Fruit fly (Drosophila melanogaster): ENCODE measurements around the gene Or98b.

Gene Or98b

DNA sequence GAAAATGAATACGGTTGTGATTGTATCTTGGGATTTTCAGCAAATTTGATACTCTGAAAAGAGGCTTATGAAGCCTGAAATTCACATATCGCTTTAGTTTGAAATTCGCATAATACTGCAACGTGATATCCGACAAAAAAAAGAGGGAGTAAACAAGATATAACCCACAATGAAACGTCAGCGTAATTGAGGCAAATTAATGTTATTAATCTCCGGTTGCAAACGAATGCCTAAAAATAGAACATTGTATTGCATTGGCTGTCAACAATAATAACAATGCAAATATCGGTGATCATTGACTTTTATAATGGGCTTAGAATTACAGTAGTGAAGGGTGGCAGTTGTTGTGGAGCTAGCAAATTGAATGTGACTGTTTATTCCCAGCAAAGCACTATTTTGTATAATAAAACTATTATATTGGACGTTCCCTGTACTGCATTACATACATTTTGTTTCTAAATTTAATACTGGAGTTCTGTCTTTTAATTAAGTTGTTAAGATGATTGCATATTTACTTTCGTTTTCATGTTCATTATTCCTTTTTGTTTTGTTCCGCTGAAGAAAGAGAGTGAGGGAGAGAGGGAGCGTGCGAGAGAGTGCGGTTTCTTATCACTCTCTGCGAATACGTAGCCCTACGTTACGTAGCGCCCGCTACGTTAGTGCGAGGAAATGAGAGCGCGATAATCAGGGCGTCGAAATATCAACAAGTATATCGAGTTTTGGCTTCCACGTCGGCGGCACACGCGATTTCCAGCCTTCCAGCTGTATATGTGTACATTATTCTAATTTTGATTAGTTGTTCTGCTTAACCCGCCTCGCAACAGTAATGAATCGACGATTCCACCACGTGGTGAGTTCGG, 21.5 kb upstream of the Or98b start (continued):
- TF ChIP-seq Nf-YA (GFP tag; IDR thresholded peaks at IDR 0.05) (no peak), CG6654 (GFP tag; optimal IDR thresholded peaks at IDR 0.05) (no peak), Hr78 (GFP tag; optimal IDR thresholded peaks at IDR 0.05) (no peak), tgo (GFP tag; IDR thresholded peaks at IDR 0.05) (no peak), CG1529 (GFP tag; optimal IDR thresholded peaks at IDR 0.05) (no peak), pfk (GFP tag; optimal IDR thresholded peaks at IDR 0.05) (peak; percentile 48), CG2129 (GFP tag; IDR thresholded peaks at IDR 0.05; ENCODE audit: partially characterized antibody) (no peak), CkIIα-i1 (GFP tag; IDR thresholded peaks at IDR 0.05) (no peak), Hmx (GFP tag; optimal IDR thresholded peaks at IDR 0.05) (no peak), sens-2 (GFP tag; IDR thresholded peaks at IDR 0.05) (no peak), CG12071 (GFP tag; optimal IDR thresholded peaks at IDR 0.05) (no peak), lmd (GFP tag; IDR thresholded peaks at IDR 0.05) (no peak), CG17568 (GFP tag; optimal IDR thresholded peaks at IDR 0.05) (no peak), hbn (GFP tag; IDR thresholded peaks at IDR 0.05; ENCODE audit: partially characterized antibody) (no peak), chn (GFP tag; optimal IDR thresholded peaks at IDR 0.05) (no peak), dan (GFP tag; IDR thresholded peaks at IDR 0.05) (no peak), Atf3 (GFP tag; optimal IDR thresholded peaks at IDR 0.05) (no peak), stc (GFP tag; IDR thresholded peaks at IDR 0.05) (no peak), CG32532 (GFP tag; IDR thresholded peaks at IDR 0.05) (peak; percentile 38; the same call in 1 of the 2 replicates), NC2α (GFP tag; optimal IDR thresholded peaks at IDR 0.05) (no peak), prd (optimal IDR thresholded peaks at IDR 0.05) (no peak), prd (GFP tag; IDR thresholded peaks at IDR 0.05) (no peak), Dref (GFP tag; IDR thresholded peaks at IDR 0.05) (0 out of 2 replicates have a peak, but pooled peaks have one; percentile 21), MTF-1 (GFP tag; optimal IDR thresholded peaks at IDR 0.05; ENCODE audit: borderline replicate concordance) (no peak), crc (GFP tag; optimal IDR thresholded peaks at IDR 0.05) (no peak), ewg (GFP tag; optimal IDR thresholded peaks at IDR 0.05) (no peak), Dll (GFP tag; IDR thresholded peaks at IDR 0.05; ENCODE audit: partially characterized antibody) (peak; percentile 52; the same call in 1 of the 4 replicates), cwo (GFP tag; optimal IDR thresholded peaks at IDR 0.05) (peak; percentile 96), cad (GFP tag; optimal IDR thresholded peaks at IDR 0.05) (peak; percentile 10), gsb (GFP tag; IDR thresholded peaks at IDR 0.05) (no peak), fd102C (GFP tag; optimal IDR thresholded peaks at IDR 0.05) (no peak), croc (GFP tag; conservative IDR thresholded peaks at IDR 0.05) (no peak), fu2 (GFP tag; optimal IDR thresholded peaks at IDR 0.05) (no peak), chinmo (GFP tag; IDR thresholded peaks at IDR 0.05; ENCODE audit: partially characterized antibody) (peak; percentile 87; the same call in 3 of the 4 replicates), Chrac-16 (GFP tag; optimal IDR thresholded peaks at IDR 0.05) (no peak), row (GFP tag; IDR thresholded peaks at IDR 0.05) (0 out of 3 replicates have a peak, but pooled peaks have one; percentile 23), CHES-1-like (GFP tag; optimal IDR thresholded peaks at IDR 0.05) (no peak), psq (GFP tag; optimal IDR thresholded peaks at IDR 0.05) (no peak), sqz (GFP tag; optimal IDR thresholded peaks at IDR 0.05) (no peak), HLHmδ (GFP tag; optimal IDR thresholded peaks at IDR 0.05) (no peak), CG3838 (GFP tag; optimal IDR thresholded peaks at IDR 0.05) (no peak), unpg (GFP tag; optimal IDR thresholded peaks at IDR 0.05) (no peak), Oli (tag; optimal IDR thresholded peaks at IDR 0.05) (no peak), bab2 (GFP tag; optimal IDR thresholded peaks at IDR 0.05) (no peak), CG10431 (GFP tag; optimal IDR thresholded peaks at IDR 0.05) (no peak), CG7556 (GFP tag; optimal IDR thresholded peaks at IDR 0.05) (no peak), sim (GFP tag; IDR thresholded peaks at IDR 0.05) (no peak), maf-S (GFP tag; optimal IDR thresholded peaks at IDR 0.05) (no peak), corto (GFP tag; optimal IDR thresholded peaks at IDR 0.05) (no peak)
